Fruit fly (Drosophila melanogaster): ENCODE data around the gene Tmf.

Gene Tmf

DNA sequence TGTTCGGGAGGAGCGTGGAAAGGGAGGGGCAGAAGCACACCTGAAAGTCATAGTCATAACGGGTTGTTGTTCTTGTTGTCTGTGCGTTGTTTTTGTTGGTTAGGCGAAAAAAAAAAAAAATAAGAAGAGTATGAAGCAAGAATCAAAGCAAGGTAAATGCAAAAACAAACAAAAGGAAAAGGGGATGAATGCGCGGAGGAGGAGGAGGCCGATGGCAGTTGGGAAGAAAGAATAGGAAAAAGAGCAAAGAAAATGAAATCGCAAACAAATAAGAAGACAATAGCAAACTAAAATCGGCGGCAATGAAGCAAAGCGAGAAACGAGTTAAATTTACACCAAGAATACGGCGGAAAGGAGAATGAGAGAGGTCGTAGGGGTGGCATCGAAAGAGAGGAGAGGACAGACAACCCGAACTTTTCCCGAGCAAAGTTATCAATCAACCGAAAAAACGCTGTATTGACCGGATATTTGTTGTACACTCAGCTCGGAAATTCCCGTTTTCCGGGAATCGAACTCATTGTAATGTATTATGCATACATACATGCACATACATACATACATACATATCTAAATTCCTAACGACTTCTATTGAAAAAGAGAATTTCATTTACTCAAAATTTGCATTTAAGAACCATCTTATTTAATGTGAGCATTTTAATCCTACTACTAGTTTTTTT is 16.4 kb downstream of the Tmf start:
- TF ChIP-seq Rel (GFP tag; optimal IDR thresholded peaks at IDR 0.05), result no peak
- TF ChIP-seq Rel (tag; optimal IDR thresholded peaks at IDR 0.05), result peak; percentile 78
- no peak for TF ChIP-seq dsf (GFP tag; optimal IDR thresholded peaks at IDR 0.05; ENCODE audit: borderline replicate concordance)
- peak; percentile 88 for TF ChIP-seq psq (GFP tag; optimal IDR thresholded peaks at IDR 0.05)
- peak; percentile 38 for TF ChIP-seq Dif (GFP tag; optimal IDR thresholded peaks at IDR 0.05; ENCODE audit: partially characterized antibody)
- no peak for TF ChIP-seq Hnf4 (GFP tag; optimal IDR thresholded peaks at IDR 0.05)

dm6 chrX:6861523-6862077 is 17.5 kb downstream of the Tmf start:
- TF ChIP-seq Hr83 (GFP tag; optimal IDR thresholded peaks at IDR 0.05; ENCODE audit: poor library complexity, severe bottlenecking) (peak; percentile 54), CG9705 (GFP tag; optimal IDR thresholded peaks at IDR 0.05) (peak; percentile 14), Vsx2 (GFP tag; optimal IDR thresholded peaks at IDR 0.05; ENCODE audit: partially characterized antibody) (peak; percentile 47), OdsH (GFP tag; optimal IDR thresholded peaks at IDR 0.05) (peak; percentile 52), pan (optimal IDR thresholded peaks at IDR 0.05) (no peak), ey (GFP tag; optimal IDR thresholded peaks at IDR 0.05) (peak; percentile 64), sv (GFP tag; optimal IDR thresholded peaks at IDR 0.05) (no peak), brk (GFP tag; optimal IDR thresholded peaks at IDR 0.05) (no peak), CG32264 (GFP tag; optimal IDR thresholded peaks at IDR 0.05) (peak; percentile 78), dmrt93B (GFP tag; optimal IDR thresholded peaks at IDR 0.05) (peak; percentile 87), br (GFP tag; optimal IDR thresholded peaks at IDR 0.05) (peak; percentile 80), lola (GFP tag; optimal IDR thresholded peaks at IDR 0.05) (no peak), Sp1 (GFP tag; optimal IDR thresholded peaks at IDR 0.05) (peak; percentile 81), Dfd (GFP tag; optimal IDR thresholded peaks at IDR 0.05) (no peak), sage (GFP tag; optimal IDR thresholded peaks at IDR 0.05) (no peak), CrebA (GFP tag; optimal IDR thresholded peaks at IDR 0.05; ENCODE audit: borderline replicate concordance) (no peak), dl (GFP tag; optimal IDR thresholded peaks at IDR 0.05; ENCODE audit: insufficient read depth in 1 of 2, partially characterized antibody in 2 of 2) (peak; percentile 26 to 36), Rel (GFP tag; optimal IDR thresholded peaks at IDR 0.05) (no peak), Rel (tag; optimal IDR thresholded peaks at IDR 0.05) (peak; percentile 93), GATAd (GFP tag; optimal IDR thresholded peaks at IDR 0.05) (peak; percentile 47), N (GFP tag; optimal IDR thresholded peaks at IDR 0.05) (no peak), fru (GFP tag; optimal IDR thresholded peaks at IDR 0.05) (peak; percentile 77), Mio (GFP tag; optimal IDR thresholded peaks at IDR 0.05) (peak; percentile 36), Hnf4 (GFP tag; optimal IDR thresholded peaks at IDR 0.05) (peak; percentile 69), jim (GFP tag; optimal IDR thresholded peaks at IDR 0.05) (no peak), woc (GFP tag; optimal IDR thresholded peaks at IDR 0.05) (peak; percentile 49), dsf (GFP tag; optimal IDR thresholded peaks at IDR 0.05; ENCODE audit: borderline replicate concordance) (no peak), tai (GFP tag; optimal IDR thresholded peaks at IDR 0.05) (peak; percentile 62), Dif (GFP tag; optimal IDR thresholded peaks at IDR 0.05; ENCODE audit: partially characterized antibody) (peak; percentile 77), Jra (GFP tag; optimal IDR thresholded peaks at IDR 0.05) (peak; percentile 75), Hr78 (GFP tag; optimal IDR thresholded peaks at IDR 0.05) (no peak), rgr (GFP tag; optimal IDR thresholded peaks at IDR 0.05) (peak; percentile 63), foxo (GFP tag; optimal IDR thresholded peaks at IDR 0.05) (peak; percentile 61 to 66), usp (GFP tag; optimal IDR thresholded peaks at IDR 0.05) (no peak), h (GFP tag; optimal IDR thresholded peaks at IDR 0.05) (peak; percentile 72), HLH106 (tag; optimal IDR thresholded peaks at IDR 0.05) (peak; percentile 85), psq (GFP tag; optimal IDR thresholded peaks at IDR 0.05) (peak; percentile 87), Abd-B (GFP tag; optimal IDR thresholded peaks at IDR 0.05) (no peak), Myc (optimal IDR thresholded peaks at IDR 0.05) (no peak)
